Worm (Caenorhabditis elegans) whole organism, L4 larva: ENCODE measurements around the gene F13E6.2.

Source experiments
- F44E2.7 ChIP-seq: fragments of 200-800 bp; sonication (Bioruptor generic); IDR thresholded peaks from 2 replicates; pipeline ENCODE4 v2.1.2; 2022; ENCODE audit warnings: missing genetic modification characterization, missing compliant biosample characterization
- R02D3.7 ChIP-seq: fragments of 150-350 bp; sonication (generic microtip); optimal IDR thresholded peaks from 3 replicates; lab custom pipeline; 2014; ENCODE audit warnings: missing biosample characterization, missing genetic modification characterization
- T26A8.4 ChIP-seq: fragments of 200-800 bp; sonication (Bioruptor generic); IDR thresholded peaks from 2 replicates; pipeline ENCODE4 v1.3.6; 2022; ENCODE audit warnings: missing genetic modification characterization, missing compliant biosample characterization
- Y105C5A.15 ChIP-seq: fragments of 200-800 bp; sonication (Bioruptor generic); IDR thresholded peaks from 2 replicates; pipeline ENCODE4 v1.3.6; 2022; ENCODE audit warnings: missing genetic modification characterization, missing compliant biosample characterization
- aha-1 ChIP-seq: fragments of 150-350 bp; peaks from one replicate; lab custom pipeline; 2014; ENCODE audit warnings: missing biosample characterization, missing genetic modification characterization
- arid-1 ChIP-seq: fragments of 200-800 bp; sonication (Bioruptor generic); conservative IDR thresholded peaks from 2 replicates; pipeline ENCODE4 v1.3.6; 2022; ENCODE audit warnings: missing genetic modification reagents, missing genetic modification characterization, missing compliant biosample characterization
- ceh-20 ChIP-seq: fragments of 200-800 bp; sonication (Bioruptor generic); IDR thresholded peaks from 2 replicates; pipeline ENCODE4 v1.3.6; 2022; ENCODE audit warnings: missing genetic modification reagents, missing genetic modification characterization, missing compliant biosample characterization
- ceh-28 ChIP-seq: fragments of 150-350 bp; optimal IDR thresholded peaks from 2 replicates; lab custom pipeline; 2014; ENCODE audit warnings: missing biosample characterization, missing genetic modification reagents, missing genetic modification characterization
- ces-1 ChIP-seq: fragments of 150-350 bp; sonication (generic microtip); optimal IDR thresholded peaks from 4 replicates; lab custom pipeline; 2014; ENCODE audit warnings: missing biosample characterization, missing genetic modification reagents, missing genetic modification characterization
- ctbp-1 ChIP-seq: fragments of 200-800 bp; sonication (Bioruptor generic); IDR thresholded peaks from 2 replicates; pipeline ENCODE4 v1.3.6; 2022; ENCODE audit warnings: missing genetic modification reagents, missing genetic modification characterization, missing compliant biosample characterization
- daf-12 ChIP-seq: fragments of 150-350 bp; optimal IDR thresholded peaks from 2 replicates; lab custom pipeline; 2014; ENCODE audit warnings: missing biosample characterization, missing genetic modification reagents, missing genetic modification characterization
- dmd-6 ChIP-seq: fragments of 200-800 bp; sonication (Bioruptor generic); IDR thresholded peaks from 2 replicates; pipeline ENCODE4 v1.3.6; 2022; ENCODE audit warnings: missing genetic modification reagents, missing genetic modification characterization, missing compliant biosample characterization
- duxl-1 ChIP-seq: sonication (generic microtip); optimal IDR thresholded peaks from 2 replicates; lab custom pipeline; 2016; ENCODE audit warnings: mild to moderate bottlenecking, missing genetic modification characterization, moderate library complexity, missing compliant biosample characterization; ENCODE audit not compliant: poor library complexity
- egl-27 ChIP-seq: sonication (generic microtip); optimal IDR thresholded peaks from 3 replicates; lab custom pipeline; 2017; ENCODE audit warnings: missing biosample characterization, missing genetic modification reagents, missing genetic modification characterization
- fkh-10 ChIP-seq: fragments of 150-350 bp; optimal IDR thresholded peaks from 2 replicates; lab custom pipeline; 2014; ENCODE audit warnings: missing biosample characterization, missing genetic modification reagents, missing genetic modification characterization
- gei-8 ChIP-seq: fragments of 200-800 bp; sonication (Bioruptor generic); optimal IDR thresholded peaks from 2 replicates; lab custom pipeline; 2018; ENCODE audit warnings: mild to moderate bottlenecking, missing genetic modification characterization, missing compliant biosample characterization
- hlh-11 ChIP-seq: fragments of 200-800 bp; sonication (Bioruptor generic); optimal IDR thresholded peaks from 2 replicates; lab custom pipeline; 2018; ENCODE audit warnings: mild to moderate bottlenecking, missing genetic modification characterization, missing compliant biosample characterization
- hmg-1.1 ChIP-seq: fragments of 200-800 bp; sonication (Bioruptor generic); IDR thresholded peaks from 2 replicates; pipeline ENCODE4 v1.3.6; 2022; ENCODE audit warnings: missing genetic modification reagents, missing genetic modification characterization, missing compliant biosample characterization
- lim-7 ChIP-seq: fragments of 200-800 bp; sonication (Bioruptor generic); IDR thresholded peaks from 2 replicates; pipeline ENCODE4 v1.3.6; 2022; ENCODE audit warnings: missing genetic modification characterization, missing compliant biosample characterization
- lin-1 ChIP-seq: fragments of 200-800 bp; sonication (Bioruptor generic); IDR thresholded peaks from 2 replicates; pipeline ENCODE4 v1.3.6; 2022; ENCODE audit warnings: missing genetic modification reagents, missing genetic modification characterization, missing compliant biosample characterization
- lin-13 ChIP-seq: fragments of 150-350 bp; optimal IDR thresholded peaks from 2 replicates; lab custom pipeline; 2014; ENCODE audit warnings: missing biosample characterization, missing genetic modification reagents, missing genetic modification characterization
- lin-15B ChIP-seq: fragments of 150-350 bp; sonication (generic microtip); optimal IDR thresholded peaks from 3 replicates; lab custom pipeline; 2014; ENCODE audit warnings: missing biosample characterization, missing genetic modification characterization
- lin-29 ChIP-seq: fragments of 200-800 bp; sonication (Bioruptor generic); IDR thresholded peaks from 2 replicates; pipeline ENCODE4 v1.3.6; 2022; ENCODE audit warnings: missing genetic modification reagents, missing genetic modification characterization, missing compliant biosample characterization
- lir-3 ChIP-seq: sonication (generic microtip); optimal IDR thresholded peaks from 2 replicates; lab custom pipeline; 2016; ENCODE audit warnings: mild to moderate bottlenecking, missing genetic modification characterization, missing compliant biosample characterization
- lsy-2 ChIP-seq, 2 experiments: fragments of 150-350 bp in 1 of 2; sonication (generic microtip) in 1 of 2; optimal IDR thresholded peaks; 2 replicates each; lab custom pipeline; 2014 to 2017; ENCODE audit warnings: missing biosample characterization in 2 of 2, missing genetic modification characterization in 2 of 2
- mdt-29 ChIP-seq: fragments of 200-800 bp; sonication (Bioruptor generic); IDR thresholded peaks from 2 replicates; pipeline ENCODE4 v1.3.6; 2022; ENCODE audit warnings: missing genetic modification reagents, missing genetic modification characterization, missing compliant biosample characterization
- mep-1 ChIP-seq: fragments of 150-350 bp; sonication (generic microtip); optimal IDR thresholded peaks from 3 replicates; lab custom pipeline; 2014; ENCODE audit warnings: missing biosample characterization, missing genetic modification characterization
- mxl-3 ChIP-seq: fragments of 200-800 bp; sonication (Bioruptor generic); optimal IDR thresholded peaks from 2 replicates; lab custom pipeline; 2018; ENCODE audit warnings: mild to moderate bottlenecking, missing genetic modification characterization, missing compliant biosample characterization
- nhr-10 ChIP-seq: fragments of 150-350 bp; optimal IDR thresholded peaks from 2 replicates; lab custom pipeline; 2014; ENCODE audit warnings: missing biosample characterization, missing genetic modification characterization
- nhr-111 ChIP-seq: fragments of 200-800 bp; sonication (Bioruptor generic); optimal IDR thresholded peaks from 2 replicates; lab custom pipeline; 2018; ENCODE audit warnings: mild to moderate bottlenecking, missing genetic modification characterization, missing compliant biosample characterization
- nhr-237 ChIP-seq: sonication (generic microtip); optimal IDR thresholded peaks from 2 replicates; lab custom pipeline; 2017; ENCODE audit warnings: missing biosample characterization, missing genetic modification characterization
- nhr-25 ChIP-seq: sonication (generic microtip); optimal IDR thresholded peaks from 2 replicates; lab custom pipeline; 2017; ENCODE audit warnings: missing genetic modification characterization, mild to moderate bottlenecking, missing compliant biosample characterization, antibody characterized with exemption, moderate library complexity, borderline replicate concordance; ENCODE audit not compliant: insufficient read depth
- nhr-28 ChIP-seq: fragments of 150-350 bp; optimal IDR thresholded peaks from 2 replicates; lab custom pipeline; 2014; ENCODE audit warnings: missing biosample characterization, missing genetic modification characterization
- nhr-41 ChIP-seq: fragments of 200-800 bp; sonication (Bioruptor generic); IDR thresholded peaks from 2 replicates; pipeline ENCODE4 v1.3.6; 2022; ENCODE audit warnings: missing genetic modification reagents, missing genetic modification characterization, missing compliant biosample characterization
- nhr-42 ChIP-seq: fragments of 200-800 bp; sonication (Bioruptor generic); IDR thresholded peaks from 2 replicates; pipeline ENCODE4 v1.3.6; 2022; ENCODE audit warnings: missing genetic modification characterization, missing compliant biosample characterization
- nhr-77 ChIP-seq: fragments of 150-350 bp; optimal IDR thresholded peaks from 2 replicates; lab custom pipeline; 2014; ENCODE audit warnings: missing biosample characterization, missing genetic modification characterization
- pha-4 ChIP-seq, 2 experiments: fragments of 150-350 bp in 1 of 2; fragments of 200-800 bp in 1 of 2; sonication (Bioruptor generic) in 1 of 2; IDR thresholded peaks in 1 of 2; optimal IDR thresholded peaks in 1 of 2; 2 replicates each; pipeline versions ENCODE4 v1.3.6 to Lab custom; 2014 to 2022; ENCODE audit warnings: missing genetic modification characterization in 2 of 2, missing genetic modification reagents in 2 of 2, missing biosample characterization in 1 of 2, missing compliant biosample characterization in 1 of 2
- rbr-2 ChIP-seq: sonication (generic microtip); optimal IDR thresholded peaks from 2 replicates; lab custom pipeline; 2016; ENCODE audit warnings: missing genotype, missing genetic modification characterization, missing compliant biosample characterization
- skn-1 ChIP-seq: fragments of 150-350 bp; optimal IDR thresholded peaks from 2 replicates; lab custom pipeline; 2014; ENCODE audit warnings: missing biosample characterization, missing genetic modification characterization
- tag-97 ChIP-seq: fragments of 200-800 bp; sonication (Bioruptor generic); IDR thresholded peaks from 2 replicates; pipeline ENCODE4 v1.3.6; 2022; ENCODE audit warnings: missing genetic modification characterization, missing compliant biosample characterization
- tra-1 ChIP-seq: fragments of 200-800 bp; sonication (Bioruptor generic); IDR thresholded peaks from 2 replicates; pipeline ENCODE4 v1.3.6; 2022; ENCODE audit warnings: missing genetic modification reagents, missing genetic modification characterization, missing compliant biosample characterization
- unc-130 ChIP-seq: sonication (generic microtip); optimal IDR thresholded peaks from 2 replicates; lab custom pipeline; 2016; ENCODE audit warnings: missing genetic modification reagents, missing genetic modification characterization, missing compliant biosample characterization
- unc-62 ChIP-seq, 3 experiments: fragments of 150-350 bp in 1 of 3; sonication (generic microtip); optimal IDR thresholded peaks in 2 of 3; peaks in 1 of 3; 1 replicate in 1 of 3; 2 replicates in 2 of 3; lab custom pipeline; 2014 to 2017; ENCODE audit warnings: missing biosample characterization in 3 of 3, missing genetic modification characterization in 3 of 3, missing genetic modification reagents in 3 of 3, missing genotype in 1 of 3
- zfp-2 ChIP-seq: sonication (generic microtip); optimal IDR thresholded peaks from 2 replicates; lab custom pipeline; 2016; ENCODE audit warnings: mild to moderate bottlenecking, missing genetic modification characterization, missing compliant biosample characterization
- zfp-3 ChIP-seq: fragments of 200-800 bp; sonication (Bioruptor generic); conservative IDR thresholded peaks from 2 replicates; pipeline ENCODE4 v1.3.6; 2022; ENCODE audit warnings: missing genetic modification reagents, missing genetic modification characterization, missing compliant biosample characterization

Gene F13E6.2

ce11 chrX:10639403-10639812 lies 34.7 kb downstream of the F13E6.2 start (continued):
- no peak for TF ChIP-seq mdt-29 (GFP tag; lab: Robert Waterston, UW)
- TF ChIP-seq hlh-11 (tag; lab: Kevin White, UChicago): peak; percentile 84
- TF ChIP-seq lir-3 (tag; lab: Kevin White, UChicago): no peak
- TF ChIP-seq, all 104 proteins: peak for 17

- TF ChIP-seq mep-1 (peak; percentile 92), lin-29 (GFP tag; lab: Robert Waterston, UW) (no peak), tag-97 (peak; percentile 78; the same call in 1 of the 2 replicates), lin-13 (GFP tag; lab: Kevin White, UChicago) (peak; percentile 85), Y105C5A.15 (GFP tag; lab: Robert Waterston, UW) (no peak), nhr-77 (tag; lab: Kevin White, UChicago) (peak; percentile 25), duxl-1 (peak; percentile 2), nhr-25 (tag; lab: Kevin White, UChicago) (peak; percentile 22), lsy-2 (tag; optimal IDR thresholded peaks at IDR 0.05; lab: Kevin White, UChicago) (peak; percentile 12 to 63), zfp-2 (tag; lab: Kevin White, UChicago) (no peak), ces-1 (GFP tag; lab: Kevin White, UChicago) (no peak), rbr-2 (tag; lab: Kevin White, UChicago) (peak; percentile 93), skn-1 (tag; lab: Kevin White, UChicago) (no peak), nhr-41 (GFP tag; lab: Robert Waterston, UW) (0 out of 2 replicates have a peak, but pooled peaks have one; percentile 18), gei-8 (peak; percentile 39), daf-12 (tag; lab: Kevin White, UChicago) (no peak), tra-1 (GFP tag; lab: Robert Waterston, UW) (peak; percentile 89), zfp-3 (no peak), ceh-28 (tag; lab: Kevin White, UChicago) (peak; percentile 5), T26A8.4 (GFP tag; lab: Robert Waterston, UW) (peak; percentile 65), egl-27 (no peak), lin-15B (no peak), R02D3.7 (tag; lab: Kevin White, UChicago) (no peak), ctbp-1 (peak; percentile 88), nhr-237 (peak; percentile 39), fkh-10 (GFP tag; lab: Kevin White, UChicago) (peak; percentile 22), pha-4 (GFP tag; IDR thresholded peaks at IDR 0.05; lab: Robert Waterston, UW) (peak; percentile 87), pha-4 (tag; optimal IDR thresholded peaks at IDR 0.05; lab: Kevin White, UChicago) (no peak), unc-130 (GFP tag; lab: Kevin White, UChicago) (no peak), F44E2.7 (0 out of 2 replicates have a peak, but pooled peaks have one; percentile 37), nhr-42 (peak; percentile 70; the same call in 1 of the 2 replicates), arid-1 (peak; percentile 54; the same call in 1 of the 2 replicates), aha-1 (tag; lab: Kevin White, UChicago) (peak; percentile 100), unc-62 (GFP tag; optimal IDR thresholded peaks at IDR 0.05 in 1 of 2; lab: Kevin White, UChicago) (peak in 1 of 2 experiments; percentile 99), unc-62 (tag; optimal IDR thresholded peaks at IDR 0.05; lab: Kevin White, UChicago) (no peak), nhr-10 (peak; percentile 34), hmg-1.1 (GFP tag; lab: Robert Waterston, UW) (peak; percentile 89), mxl-3 (GFP tag; lab: Kevin White, UChicago) (peak; percentile 85), nhr-28 (tag; lab: Kevin White, UChicago) (peak; percentile 75), lim-7 (GFP tag; lab: Robert Waterston, UW) (peak; percentile 62; the same call in 1 of the 2 replicates), nhr-111 (no peak), ceh-20 (GFP tag; lab: Robert Waterston, UW) (peak; percentile 80), dmd-6 (GFP tag; lab: Robert Waterston, UW) (peak; percentile 88), lir-3 (tag; lab: Kevin White, UChicago) (peak; percentile 24), lin-1 (peak; percentile 84)
These were observed 36.8 kb downstream of the F13E6.2 start for ce11 chrX:10637048-10637928.
